Worm (Caenorhabditis elegans): ENCODE measurements around the gene T06A10.2.

DNA sequence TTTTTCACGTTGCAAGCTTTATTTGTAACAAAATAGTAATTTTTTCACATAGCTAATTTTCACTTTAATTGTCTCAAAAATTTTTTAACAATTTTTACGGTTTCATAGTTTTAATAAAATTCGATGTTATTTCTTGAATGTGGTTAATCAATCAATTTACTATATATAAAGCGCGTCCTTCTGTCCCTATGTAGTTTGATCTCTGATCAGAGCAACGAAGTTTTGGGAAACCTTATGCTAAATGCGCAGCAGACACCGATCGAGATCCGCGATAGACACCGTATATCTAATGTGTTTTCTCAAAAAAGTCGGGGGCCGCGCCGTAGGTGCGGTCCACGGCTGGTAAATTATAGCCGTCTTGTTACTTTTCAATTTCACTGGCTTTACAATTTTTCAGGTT, 6.8 kb upstream of the T06A10.2 start:
- TF ChIP-seq dao-5 (tag; optimal IDR thresholded peaks at IDR 0.05) (no peak), him-1 (tag; optimal IDR thresholded peaks at IDR 0.05) (no peak), W03F9.2 (tag; optimal IDR thresholded peaks at IDR 0.05) (no peak)

All from whole organism, L4/young adult.